Worm (Caenorhabditis elegans): ENCODE results near the gene spl-2.

DNA sequence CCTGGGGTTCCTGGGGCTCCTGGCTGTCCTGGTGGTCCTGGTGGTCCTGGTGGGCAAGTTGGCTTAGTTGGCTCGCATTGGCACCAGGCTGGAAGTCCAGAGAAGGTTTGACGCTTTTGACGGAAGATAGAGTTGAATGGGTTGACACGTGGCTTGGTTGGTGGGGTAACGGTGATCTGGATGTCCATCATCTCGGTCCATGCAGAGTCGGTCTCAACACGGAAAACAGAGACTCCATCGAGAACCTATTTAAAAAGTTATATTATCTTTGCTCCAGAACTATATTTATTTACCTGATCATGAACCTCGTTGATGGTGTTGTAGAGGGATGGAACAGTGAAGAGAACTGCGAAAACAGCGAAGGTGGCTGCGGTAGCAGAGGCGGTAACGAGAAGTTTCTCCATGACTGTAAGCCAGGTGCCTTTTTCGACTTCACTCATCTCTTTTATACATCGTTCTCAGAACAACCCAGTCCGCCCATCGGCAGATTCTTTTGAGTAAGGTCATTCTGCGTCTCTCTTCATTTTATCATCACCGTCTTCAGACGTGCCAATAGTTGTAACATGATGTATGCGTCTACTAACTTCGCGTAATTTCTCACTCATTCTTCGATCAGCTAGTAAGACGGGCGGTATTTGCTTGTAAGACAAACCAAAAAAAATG is 13.7 kb upstream of the spl-2 start, which contains the start of gene col-144:
- TF ChIP-seq lin-13 (tag; optimal IDR thresholded peaks at IDR 0.05) (no peak), mab-5 (tag; optimal IDR thresholded peaks at IDR 0.05) (no peak), unc-62 (GFP tag; optimal IDR thresholded peaks at IDR 0.05) (no peak), nhr-237 (tag; optimal IDR thresholded peaks at IDR 0.05) (no peak), lsy-2 (tag; optimal IDR thresholded peaks at IDR 0.05) (no peak)
